Worm (Caenorhabditis elegans) whole organism, L1 larva: ENCODE data around the gene fahd-1.
A peak's percentile ranks its signal among the peaks of the same experiment; 100 is the strongest.

Source experiments
- C16A3.4 ChIP-seq: fragments of 150-350 bp; optimal IDR thresholded peaks from 2 replicates; lab custom pipeline; 2014; ENCODE audit warnings: missing biosample characterization, missing genetic modification characterization
- C34B4.2 ChIP-seq: sonication (generic microtip); optimal IDR thresholded peaks from 2 replicates; lab custom pipeline; 2017; ENCODE audit warnings: mild to moderate bottlenecking, missing genetic modification characterization, missing compliant biosample characterization
- F16B12.6 ChIP-seq: fragments of 150-350 bp; optimal IDR thresholded peaks from 2 replicates; lab custom pipeline; 2014; ENCODE audit warnings: missing biosample characterization, missing genetic modification characterization
- aha-1 ChIP-seq: fragments of 150-350 bp; optimal IDR thresholded peaks from 2 replicates; lab custom pipeline; 2014; ENCODE audit warnings: missing biosample characterization, missing genetic modification characterization
- blmp-1 ChIP-seq: fragments of 150-350 bp; optimal IDR thresholded peaks from 2 replicates; lab custom pipeline; 2014; ENCODE audit warnings: missing biosample characterization, missing genetic modification characterization
- ceh-8 ChIP-seq: fragments of 200-800 bp; sonication (Bioruptor generic); optimal IDR thresholded peaks from 2 replicates; lab custom pipeline; 2018; ENCODE audit warnings: mild to moderate bottlenecking, missing genetic modification characterization, moderate library complexity, missing compliant biosample characterization
- ceh-82 ChIP-seq, 3 experiments: fragments of 150-350 bp in 1 of 3; sonication (generic microtip) in 2 of 3; optimal IDR thresholded peaks; 2 replicates each; lab custom pipeline; 2014 to 2017; ENCODE audit warnings: missing biosample characterization in 3 of 3, missing genetic modification characterization in 3 of 3
- dpl-1 ChIP-seq, 3 experiments: fragments of 150-350 bp in 2 of 3; sonication (generic microtip) in 1 of 3; optimal IDR thresholded peaks; 2 replicates each; lab custom pipeline; 2014 to 2017; ENCODE audit warnings: missing biosample characterization in 3 of 3, missing genetic modification characterization in 3 of 3, missing genetic modification reagents in 3 of 3
- efl-1 ChIP-seq, 4 experiments: fragments of 150-350 bp; optimal IDR thresholded peaks in 3 of 4; peaks in 1 of 4; 1 replicate in 1 of 4; 2 replicates in 3 of 4; lab custom pipeline; 2014; ENCODE audit warnings: missing biosample characterization in 2 of 4, missing genetic modification characterization in 2 of 4, missing genetic modification reagents in 2 of 4
- efl-3 ChIP-seq: fragments of 200-800 bp; sonication (Bioruptor generic); optimal IDR thresholded peaks from 2 replicates; lab custom pipeline; 2018; ENCODE audit warnings: mild to moderate bottlenecking, missing genetic modification characterization, missing compliant biosample characterization
- egl-27 ChIP-seq, 2 experiments: fragments of 150-350 bp in 1 of 2; sonication (generic microtip); optimal IDR thresholded peaks; 3 replicates each; lab custom pipeline; 2017 to 2018; ENCODE audit warnings: missing biosample characterization in 2 of 2, missing genetic modification characterization in 2 of 2, missing genetic modification reagents in 2 of 2
- elt-3 ChIP-seq, 6 experiments: fragments of 150-350 bp in 1 of 6; sonication (generic microtip); optimal IDR thresholded peaks; 2 replicates each; lab custom pipeline; 2017 to 2018; ENCODE audit warnings: missing biosample characterization in 6 of 6, missing genetic modification characterization in 6 of 6, inconsistent platforms in 1 of 6
- fkh-10 ChIP-seq: sonication (generic microtip); optimal IDR thresholded peaks from 2 replicates; lab custom pipeline; 2017; ENCODE audit warnings: missing biosample characterization, missing genetic modification reagents, missing genetic modification characterization
- fos-1 ChIP-seq: fragments of 150-350 bp; optimal IDR thresholded peaks from 2 replicates; lab custom pipeline; 2014; ENCODE audit warnings: missing biosample characterization, missing genetic modification characterization
- hlh-17 ChIP-seq: fragments of 200-800 bp; sonication (Bioruptor generic); optimal IDR thresholded peaks from 2 replicates; lab custom pipeline; 2018; ENCODE audit warnings: missing genetic modification characterization, mild to moderate bottlenecking, missing compliant biosample characterization, moderate library complexity, borderline replicate concordance
- hpl-2 ChIP-seq: fragments of 150-350 bp; optimal IDR thresholded peaks from 2 replicates; lab custom pipeline; 2014; ENCODE audit warnings: missing biosample characterization, missing genetic modification reagents, missing genetic modification characterization
- jun-1 ChIP-seq: fragments of 150-350 bp; optimal IDR thresholded peaks from 2 replicates; lab custom pipeline; 2014; ENCODE audit warnings: missing biosample characterization, missing genetic modification reagents, missing genetic modification characterization
- lin-13 ChIP-seq: fragments of 150-350 bp; optimal IDR thresholded peaks from 2 replicates; lab custom pipeline; 2014; ENCODE audit warnings: missing biosample characterization, missing genetic modification reagents, missing genetic modification characterization
- lin-15B ChIP-seq: fragments of 150-350 bp; sonication (generic microtip); optimal IDR thresholded peaks from 3 replicates; lab custom pipeline; 2014; ENCODE audit warnings: missing biosample characterization, missing genetic modification characterization
- lin-35 ChIP-seq, 2 experiments: fragments of 150-350 bp; optimal IDR thresholded peaks; 2 replicates each; lab custom pipeline; 2014; ENCODE audit warnings: missing biosample characterization in 2 of 2, missing genetic modification characterization in 2 of 2, missing genetic modification reagents in 2 of 2
- lin-39 ChIP-seq: fragments of 150-350 bp; optimal IDR thresholded peaks from 2 replicates; lab custom pipeline; 2014; ENCODE audit warnings: missing biosample characterization, missing genetic modification reagents, missing genetic modification characterization
- lsy-2 ChIP-seq, 2 experiments: fragments of 150-350 bp; optimal IDR thresholded peaks; 2 replicates each; lab custom pipeline; 2014; ENCODE audit warnings: missing biosample characterization in 2 of 2, missing genetic modification characterization in 2 of 2
- mdl-1 ChIP-seq, 2 experiments: fragments of 150-350 bp; optimal IDR thresholded peaks; 2 replicates each; lab custom pipeline; 2014 to 2017; ENCODE audit warnings: missing biosample characterization in 2 of 2, missing genetic modification characterization in 2 of 2, inconsistent platforms in 1 of 2
- mef-2 ChIP-seq: fragments of 150-350 bp; optimal IDR thresholded peaks from 2 replicates; lab custom pipeline; 2014; ENCODE audit warnings: missing biosample characterization, missing genetic modification characterization
- mep-1 ChIP-seq: fragments of 150-350 bp; optimal IDR thresholded peaks from 2 replicates; lab custom pipeline; 2014; ENCODE audit warnings: missing biosample characterization, missing genetic modification characterization
- nhr-28 ChIP-seq: fragments of 150-350 bp; optimal IDR thresholded peaks from 2 replicates; lab custom pipeline; 2014; ENCODE audit warnings: missing biosample characterization, missing genetic modification characterization
- nhr-71 ChIP-seq: sonication (generic microtip); optimal IDR thresholded peaks from 2 replicates; lab custom pipeline; 2016; ENCODE audit warnings: mild to moderate bottlenecking, missing genetic modification characterization, moderate library complexity, missing compliant biosample characterization
- nhr-76 ChIP-seq: sonication (generic microtip); optimal IDR thresholded peaks from 2 replicates; lab custom pipeline; 2017; ENCODE audit warnings: missing biosample characterization, missing genetic modification characterization
- nhr-77 ChIP-seq: fragments of 150-350 bp; optimal IDR thresholded peaks from 2 replicates; lab custom pipeline; 2014; ENCODE audit warnings: missing biosample characterization, missing genetic modification characterization
- nhr-84 ChIP-seq: sonication (generic microtip); optimal IDR thresholded peaks from 2 replicates; lab custom pipeline; 2017; ENCODE audit warnings: missing biosample characterization, missing genetic modification characterization
- nhr-85 ChIP-seq: sonication (generic microtip); peaks from one replicate; lab custom pipeline; 2016; ENCODE audit warnings: missing genetic modification characterization, inconsistent platforms, missing compliant biosample characterization
- nhr-90 ChIP-seq: sonication (generic microtip); optimal IDR thresholded peaks from 2 replicates; lab custom pipeline; 2016; ENCODE audit warnings: mild to moderate bottlenecking, missing genetic modification characterization, missing compliant biosample characterization; ENCODE audit not compliant: poor library complexity
- pag-3 ChIP-seq: sonication (generic microtip); optimal IDR thresholded peaks from 2 replicates; lab custom pipeline; 2017; ENCODE audit warnings: missing genetic modification characterization, mild to moderate bottlenecking, missing compliant biosample characterization, antibody characterized with exemption, borderline replicate concordance; ENCODE audit not compliant: insufficient read depth
- pax-3 ChIP-seq: fragments of 200-800 bp; sonication (Bioruptor generic); optimal IDR thresholded peaks from 2 replicates; lab custom pipeline; 2018; ENCODE audit warnings: mild to moderate bottlenecking, missing genetic modification characterization, moderate library complexity, missing compliant biosample characterization
- pqm-1 ChIP-seq: sonication (generic microtip); optimal IDR thresholded peaks from 3 replicates; lab custom pipeline; 2017; ENCODE audit warnings: missing biosample characterization, missing genetic modification characterization
- rnt-1 ChIP-seq: sonication (generic microtip); optimal IDR thresholded peaks from 2 replicates; lab custom pipeline; 2016; ENCODE audit warnings: mild to moderate bottlenecking, missing genetic modification characterization, moderate library complexity, missing compliant biosample characterization
- skn-1 ChIP-seq: fragments of 150-350 bp; optimal IDR thresholded peaks from 2 replicates; lab custom pipeline; 2014; ENCODE audit warnings: missing biosample characterization, missing genetic modification characterization
- snpc-4 ChIP-seq: fragments of 150-350 bp; optimal IDR thresholded peaks from 2 replicates; lab custom pipeline; 2014; ENCODE audit warnings: missing biosample characterization, missing genetic modification characterization
- snu-23 ChIP-seq: sonication (generic microtip); optimal IDR thresholded peaks from 2 replicates; lab custom pipeline; 2016; ENCODE audit warnings: missing genetic modification characterization, missing compliant biosample characterization
- sox-4 ChIP-seq: sonication (generic microtip); optimal IDR thresholded peaks from 2 replicates; lab custom pipeline; 2016; ENCODE audit warnings: missing genetic modification characterization, missing compliant biosample characterization
- tbx-2 ChIP-seq: sonication (generic microtip); optimal IDR thresholded peaks from 2 replicates; lab custom pipeline; 2016; ENCODE audit warnings: missing genetic modification characterization, missing compliant biosample characterization
- tlp-1 ChIP-seq: fragments of 150-350 bp; optimal IDR thresholded peaks from 2 replicates; lab custom pipeline; 2014; ENCODE audit warnings: missing biosample characterization, missing genetic modification characterization
- unc-62 ChIP-seq: fragments of 150-350 bp; optimal IDR thresholded peaks from 2 replicates; lab custom pipeline; 2014; ENCODE audit warnings: missing biosample characterization, missing genetic modification reagents, missing genetic modification characterization
- unc-86 ChIP-seq: sonication (generic microtip); optimal IDR thresholded peaks from 2 replicates; lab custom pipeline; 2016; ENCODE audit warnings: missing genetic modification characterization, missing compliant biosample characterization
- vab-15 ChIP-seq: sonication (generic microtip); optimal IDR thresholded peaks from 2 replicates; lab custom pipeline; 2017; ENCODE audit warnings: missing genotype, mild to moderate bottlenecking, missing genetic modification characterization, missing compliant biosample characterization
- xbp-1 ChIP-seq: sonication (generic microtip); optimal IDR thresholded peaks from 2 replicates; lab custom pipeline; 2016; ENCODE audit warnings: missing genetic modification characterization, missing compliant biosample characterization
- zag-1 ChIP-seq: fragments of 150-350 bp; optimal IDR thresholded peaks from 2 replicates; lab custom pipeline; 2014; ENCODE audit warnings: missing biosample characterization, missing genetic modification characterization
- zip-4 ChIP-seq: fragments of 200-800 bp; sonication (Bioruptor generic); optimal IDR thresholded peaks from 2 replicates; lab custom pipeline; 2018; ENCODE audit warnings: mild to moderate bottlenecking, missing genetic modification characterization, moderate library complexity, missing compliant biosample characterization
- ztf-11 ChIP-seq, 2 experiments: sonication (generic microtip); optimal IDR thresholded peaks; 2 replicates each; lab custom pipeline; 2016 to 2017; ENCODE audit warnings: missing genetic modification characterization in 2 of 2, missing biosample characterization in 1 of 2, missing compliant biosample characterization in 1 of 2

Gene fahd-1

ce11 chrIII:7925968-7926367 is 33.9 kb downstream of the fahd-1 start:
- no peak for TF ChIP-seq nhr-77 (tag; lab: Kevin White, UChicago)
- no peak for TF ChIP-seq nhr-28 (tag; lab: Kevin White, UChicago)
- TF ChIP-seq nhr-71, result no peak
- TF ChIP-seq blmp-1 (tag; lab: Kevin White, UChicago), result peak; percentile 27
- TF ChIP-seq rnt-1 (tag; lab: Kevin White, UChicago), result no peak
- no peak for TF ChIP-seq ceh-8 (GFP tag; lab: Kevin White, UChicago)

- no peak for TF ChIP-seq vab-15 (tag; lab: Kevin White, UChicago)
- TF ChIP-seq efl-1 (optimal IDR thresholded peaks at IDR 0.05; lab: Kevin White, UChicago), result peak; percentile 64 to 81
- TF ChIP-seq efl-1 (GFP tag; optimal IDR thresholded peaks at IDR 0.05 in 1 of 2; lab: Kevin White, UChicago), result peak; percentile 83 to 98
- TF ChIP-seq nhr-90 (tag; lab: Kevin White, UChicago), result peak; percentile 27
- TF ChIP-seq fos-1 (tag; lab: Kevin White, UChicago), result no peak
- TF ChIP-seq fkh-10 (GFP tag; lab: Kevin White, UChicago), result no peak
- no peak for TF ChIP-seq C34B4.2 (tag; lab: Kevin White, UChicago)
- TF ChIP-seq ceh-8 (GFP tag; lab: Kevin White, UChicago), result no peak
- no peak for TF ChIP-seq pax-3 (tag; lab: Kevin White, UChicago)
- TF ChIP-seq aha-1 (tag; lab: Kevin White, UChicago), result no peak
- TF ChIP-seq dpl-1 (GFP tag; optimal IDR thresholded peaks at IDR 0.05; lab: Kevin White, UChicago), result peak; percentile 56 to 87 (median 83)
- no peak for TF ChIP-seq nhr-84 (tag; lab: Kevin White, UChicago)
- TF ChIP-seq tlp-1 (tag; lab: Kevin White, UChicago), result no peak
- peak; percentile 53 for TF ChIP-seq nhr-71
- TF ChIP-seq lin-35 (GFP tag; optimal IDR thresholded peaks at IDR 0.05; lab: Kevin White, UChicago), result peak; percentile 74 to 87
- no peak for TF ChIP-seq snpc-4
- no peak for TF ChIP-seq hpl-2 (GFP tag; lab: Kevin White, UChicago)
- peak; percentile 29 for TF ChIP-seq lin-39 (tag; lab: Kevin White, UChicago)
- no peak for TF ChIP-seq nhr-77 (tag; lab: Kevin White, UChicago)
- peak in 1 of 3 experiments; percentile 35 for TF ChIP-seq ceh-82 (tag; optimal IDR thresholded peaks at IDR 0.05; lab: Kevin White, UChicago)
- TF ChIP-seq unc-62 (GFP tag; lab: Kevin White, UChicago), result no peak
- TF ChIP-seq egl-27 (tag; optimal IDR thresholded peaks at IDR 0.05; lab: Kevin White, UChicago), result no peak
- TF ChIP-seq zag-1, result no peak
- no peak for TF ChIP-seq lin-13 (GFP tag; lab: Kevin White, UChicago)
- TF ChIP-seq ztf-11 (tag; optimal IDR thresholded peaks at IDR 0.05; lab: Kevin White, UChicago), result no peak
- TF ChIP-seq mef-2 (tag; lab: Kevin White, UChicago), result no peak
- TF ChIP-seq rnt-1 (tag; lab: Kevin White, UChicago), result peak; percentile 64
- no peak for TF ChIP-seq jun-1 (tag; lab: Kevin White, UChicago)
- peak; percentile 39 for TF ChIP-seq xbp-1
- peak; percentile 70 for TF ChIP-seq mep-1 (tag; lab: Kevin White, UChicago)
- TF ChIP-seq lsy-2 (tag; optimal IDR thresholded peaks at IDR 0.05; lab: Kevin White, UChicago), result peak; percentile 64 to 74
- TF ChIP-seq efl-3, result no peak
- no peak for TF ChIP-seq nhr-76
- TF ChIP-seq F16B12.6 (tag; lab: Kevin White, UChicago), result peak; percentile 44
- no peak for TF ChIP-seq elt-3 (tag; optimal IDR thresholded peaks at IDR 0.05; lab: Kevin White, UChicago)
- TF ChIP-seq blmp-1 (tag; lab: Kevin White, UChicago), result peak; percentile 33
- no peak for TF ChIP-seq zip-4
- peak; percentile 24 for TF ChIP-seq skn-1 (tag; lab: Kevin White, UChicago)
- peak; percentile 63 for TF ChIP-seq snu-23 (GFP tag; lab: Kevin White, UChicago)
- TF ChIP-seq pag-3, result no peak
- no peak for TF ChIP-seq tbx-2 (tag; lab: Kevin White, UChicago)
- no peak for TF ChIP-seq hlh-17
- peak; percentile 55 for TF ChIP-seq C16A3.4 (tag; lab: Kevin White, UChicago)
- no peak for TF ChIP-seq sox-4
- peak; percentile 15 for TF ChIP-seq unc-86 (tag; lab: Kevin White, UChicago)
- peak in 1 of 2 experiments; percentile 17 for TF ChIP-seq mdl-1 (tag; optimal IDR thresholded peaks at IDR 0.05; lab: Kevin White, UChicago)
- no peak for TF ChIP-seq pqm-1 (tag; lab: Kevin White, UChicago)
- peak; percentile 18 for TF ChIP-seq lin-15B (tag; lab: Kevin White, UChicago)
- TF ChIP-seq nhr-85, result no peak
Observed at ce11 chrIII:7928549-7929129, 36.6 kb downstream of the fahd-1 start, which contains the start of the genes C29E4.13 and npp-15. C29E4.13 (minus strand) TSS chrIII:7928717. npp-15 (plus strand) TSS chrIII:7929043.
